Worm (Caenorhabditis elegans) whole organism, L2 larva: ENCODE measurements around the gene D2096.5.

Experiments
- R02D3.7 ChIP-seq: fragments of 150-350 bp; optimal IDR thresholded peaks from 2 replicates; lab custom pipeline; 2014; ENCODE audit warnings: missing biosample characterization, missing genetic modification characterization
- ceh-82 ChIP-seq: fragments of 150-350 bp; optimal IDR thresholded peaks from 2 replicates; lab custom pipeline; 2014; ENCODE audit warnings: missing biosample characterization, missing genetic modification characterization
- mab-5 ChIP-seq: fragments of 150-350 bp; optimal IDR thresholded peaks from 2 replicates; lab custom pipeline; 2014; ENCODE audit warnings: missing biosample characterization, missing genetic modification characterization
- nhr-12 ChIP-seq: fragments of 150-350 bp; optimal IDR thresholded peaks from 2 replicates; lab custom pipeline; 2014; ENCODE audit warnings: missing biosample characterization, missing genetic modification characterization
- nhr-237 ChIP-seq: fragments of 150-350 bp; optimal IDR thresholded peaks from 2 replicates; lab custom pipeline; 2014; ENCODE audit warnings: missing biosample characterization, missing genetic modification characterization
- sem-4 ChIP-seq: fragments of 150-350 bp; optimal IDR thresholded peaks from 2 replicates; lab custom pipeline; 2014; ENCODE audit warnings: missing biosample characterization, missing genetic modification reagents, missing genetic modification characterization
- snpc-4 ChIP-seq: fragments of 150-350 bp; optimal IDR thresholded peaks from 2 replicates; lab custom pipeline; 2014; ENCODE audit warnings: missing biosample characterization, missing genetic modification characterization
- unc-39 ChIP-seq: fragments of 150-350 bp; optimal IDR thresholded peaks from 2 replicates; lab custom pipeline; 2014; ENCODE audit warnings: missing biosample characterization, missing genetic modification characterization
- unc-62 ChIP-seq: fragments of 150-350 bp; optimal IDR thresholded peaks from 2 replicates; lab custom pipeline; 2014; ENCODE audit warnings: missing biosample characterization, missing genetic modification reagents, missing genetic modification characterization
- zag-1 ChIP-seq: fragments of 150-350 bp; optimal IDR thresholded peaks from 2 replicates; lab custom pipeline; 2014; ENCODE audit warnings: missing biosample characterization, missing genetic modification characterization

ce11 chrIV:8363163-8363562 is 3.6 kb upstream of the D2096.5 start, which contains the start of gene D2096.12:
- TF ChIP-seq snpc-4 (tag; lab: Kevin White, UChicago), result no peak
- no peak for TF ChIP-seq mab-5
- no peak for TF ChIP-seq nhr-12 (tag; lab: Kevin White, UChicago)
- TF ChIP-seq sem-4 (tag; lab: Kevin White, UChicago), result no peak
- no peak for TF ChIP-seq unc-62 (GFP tag; lab: Kevin White, UChicago)
- no peak for TF ChIP-seq ceh-82 (tag; lab: Kevin White, UChicago)
- TF ChIP-seq nhr-237 (tag; lab: Kevin White, UChicago), result no peak
- TF ChIP-seq R02D3.7 (tag; lab: Kevin White, UChicago), result no peak
- no peak for TF ChIP-seq unc-39
- TF ChIP-seq zag-1 (tag; lab: Kevin White, UChicago), result no peak
